Fruit fly (Drosophila melanogaster) S2 (cell line): Measurements from ENCODE around the gene mxc.

Experiments
- CG8478 ChIP-seq: fragments of >200 bp; optimal IDR thresholded peaks from 2 replicates; lab custom pipeline; 2018
- CTCF ChIP-seq, 2 experiments: fragments of >200 bp; optimal IDR thresholded peaks; 2 replicates each; lab custom pipeline; 2018

dm6 chrX:9255964-9256520, 12.8 kb upstream of the mxc start, which contains the start of gene ric8a:
- TF ChIP-seq CG8478 (lab: Kevin White, UChicago): no peak
- no peak for TF ChIP-seq CTCF (optimal IDR thresholded peaks at IDR 0.05; lab: Kevin White, UChicago)
